Worm (Caenorhabditis elegans): Measurements from ENCODE around the gene PDB1.1.

DNA sequence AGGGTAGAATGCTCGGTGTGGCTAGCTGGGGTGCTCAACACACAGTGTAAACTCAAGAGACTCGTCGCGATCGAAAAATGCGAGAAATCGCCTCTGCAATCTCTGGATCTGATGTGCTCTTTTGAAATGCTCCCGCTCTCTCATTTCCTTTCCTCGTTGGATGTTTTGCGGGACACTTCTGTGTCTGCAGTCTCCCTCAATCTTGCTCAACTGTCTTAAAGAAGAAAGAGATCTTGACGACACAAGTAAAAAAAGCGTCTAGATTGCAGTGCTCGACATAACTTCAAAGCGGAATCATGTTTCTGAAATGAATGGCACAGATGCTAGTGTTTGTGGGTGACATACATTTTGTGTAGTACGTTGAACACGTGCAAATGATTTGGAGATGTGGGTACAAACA lies 14.7 kb upstream of the PDB1.1 start:
- TF ChIP-seq lin-39 (tag; optimal IDR thresholded peaks at IDR 0.05) = no peak
- TF ChIP-seq nhr-237 (tag; optimal IDR thresholded peaks at IDR 0.05) = no peak
- no peak for TF ChIP-seq R02D3.7 (tag; optimal IDR thresholded peaks at IDR 0.05)
- TF ChIP-seq fos-1 (tag; optimal IDR thresholded peaks at IDR 0.05) = no peak
- TF ChIP-seq nhr-77 (tag; optimal IDR thresholded peaks at IDR 0.05) = no peak
- TF ChIP-seq unc-62 (GFP tag; optimal IDR thresholded peaks at IDR 0.05) = no peak
- no peak for TF ChIP-seq snpc-4 (tag; optimal IDR thresholded peaks at IDR 0.05)
- TF ChIP-seq elt-3 (tag; optimal IDR thresholded peaks at IDR 0.05) = no peak
- TF ChIP-seq nhr-11 (tag; optimal IDR thresholded peaks at IDR 0.05) = no peak

Measured in whole organism, L2 larva.